Worm (Caenorhabditis elegans) whole organism, L1 larva: ENCODE measurements around the gene cutl-5.

Experiments
- C16A3.4 ChIP-seq: fragments of 150-350 bp; optimal IDR thresholded peaks from 2 replicates; lab custom pipeline; 2014; ENCODE audit warnings: missing biosample characterization, missing genetic modification characterization
- F16B12.6 ChIP-seq: fragments of 150-350 bp; optimal IDR thresholded peaks from 2 replicates; lab custom pipeline; 2014; ENCODE audit warnings: missing biosample characterization, missing genetic modification characterization
- aha-1 ChIP-seq: fragments of 150-350 bp; optimal IDR thresholded peaks from 2 replicates; lab custom pipeline; 2014; ENCODE audit warnings: missing biosample characterization, missing genetic modification characterization
- ceh-8 ChIP-seq: fragments of 200-800 bp; sonication (Bioruptor generic); optimal IDR thresholded peaks from 2 replicates; lab custom pipeline; 2018; ENCODE audit warnings: mild to moderate bottlenecking, missing genetic modification characterization, moderate library complexity, missing compliant biosample characterization
- dpl-1 ChIP-seq, 3 experiments: fragments of 150-350 bp in 2 of 3; sonication (generic microtip) in 1 of 3; optimal IDR thresholded peaks; 2 replicates each; lab custom pipeline; 2014 to 2017; ENCODE audit warnings: missing biosample characterization in 3 of 3, missing genetic modification characterization in 3 of 3, missing genetic modification reagents in 3 of 3
- dsc-1 ChIP-seq: sonication (generic microtip); optimal IDR thresholded peaks from 2 replicates; lab custom pipeline; 2016; ENCODE audit warnings: mild to moderate bottlenecking, missing genetic modification characterization, missing compliant biosample characterization
- efl-1 ChIP-seq, 4 experiments: fragments of 150-350 bp; optimal IDR thresholded peaks in 3 of 4; peaks in 1 of 4; 1 replicate in 1 of 4; 2 replicates in 3 of 4; lab custom pipeline; 2014; ENCODE audit warnings: missing biosample characterization in 2 of 4, missing genetic modification characterization in 2 of 4, missing genetic modification reagents in 2 of 4
- egl-13 ChIP-seq: sonication (generic microtip); optimal IDR thresholded peaks from 2 replicates; lab custom pipeline; 2016; ENCODE audit warnings: missing genotype, missing genetic modification reagents, missing genetic modification characterization, missing compliant biosample characterization
- elt-2 ChIP-seq: sonication (generic microtip); optimal IDR thresholded peaks from 2 replicates; lab custom pipeline; 2016; ENCODE audit warnings: missing genetic modification characterization, mild to moderate bottlenecking, inconsistent platforms, missing compliant biosample characterization, missing genetic modification reagents
- hlh-17 ChIP-seq: fragments of 200-800 bp; sonication (Bioruptor generic); optimal IDR thresholded peaks from 2 replicates; lab custom pipeline; 2018; ENCODE audit warnings: missing genetic modification characterization, mild to moderate bottlenecking, missing compliant biosample characterization, moderate library complexity, borderline replicate concordance
- hpl-2 ChIP-seq: fragments of 150-350 bp; optimal IDR thresholded peaks from 2 replicates; lab custom pipeline; 2014; ENCODE audit warnings: missing biosample characterization, missing genetic modification reagents, missing genetic modification characterization
- irx-1 ChIP-seq: sonication (generic microtip); optimal IDR thresholded peaks from 2 replicates; lab custom pipeline; 2016; ENCODE audit warnings: missing genetic modification characterization, missing compliant biosample characterization
- lin-13 ChIP-seq: fragments of 150-350 bp; optimal IDR thresholded peaks from 2 replicates; lab custom pipeline; 2014; ENCODE audit warnings: missing biosample characterization, missing genetic modification reagents, missing genetic modification characterization
- lin-14 ChIP-seq: fragments of 200-800 bp; sonication (Bioruptor generic); optimal IDR thresholded peaks from 2 replicates; lab custom pipeline; 2018; ENCODE audit warnings: mild to moderate bottlenecking, missing genetic modification characterization, moderate library complexity, missing compliant biosample characterization
- lin-15B ChIP-seq: fragments of 150-350 bp; sonication (generic microtip); optimal IDR thresholded peaks from 3 replicates; lab custom pipeline; 2014; ENCODE audit warnings: missing biosample characterization, missing genetic modification characterization
- lin-35 ChIP-seq, 2 experiments: fragments of 150-350 bp; optimal IDR thresholded peaks; 2 replicates each; lab custom pipeline; 2014; ENCODE audit warnings: missing biosample characterization in 2 of 2, missing genetic modification characterization in 2 of 2, missing genetic modification reagents in 2 of 2
- lsy-2 ChIP-seq, 2 experiments: fragments of 150-350 bp; optimal IDR thresholded peaks; 2 replicates each; lab custom pipeline; 2014; ENCODE audit warnings: missing biosample characterization in 2 of 2, missing genetic modification characterization in 2 of 2
- mab-9 ChIP-seq: fragments of 200-800 bp; sonication (Bioruptor generic); IDR thresholded peaks from 2 replicates; pipeline ENCODE4 v1.3.6; 2022; ENCODE audit warnings: missing genetic modification reagents, missing genetic modification characterization, missing compliant biosample characterization
- mdl-1 ChIP-seq, 2 experiments: fragments of 150-350 bp; optimal IDR thresholded peaks; 2 replicates each; lab custom pipeline; 2014 to 2017; ENCODE audit warnings: missing biosample characterization in 2 of 2, missing genetic modification characterization in 2 of 2, inconsistent platforms in 1 of 2
- mep-1 ChIP-seq: fragments of 150-350 bp; optimal IDR thresholded peaks from 2 replicates; lab custom pipeline; 2014; ENCODE audit warnings: missing biosample characterization, missing genetic modification characterization
- nhr-11 ChIP-seq: fragments of 150-350 bp; optimal IDR thresholded peaks from 2 replicates; lab custom pipeline; 2014; ENCODE audit warnings: missing biosample characterization, missing genetic modification characterization
- nhr-19 ChIP-seq: fragments of 200-800 bp; sonication (Bioruptor generic); conservative IDR thresholded peaks from 2 replicates; pipeline ENCODE4 v1.3.6; 2022; ENCODE audit warnings: missing genetic modification characterization, missing compliant biosample characterization
- nhr-20 ChIP-seq: sonication (generic microtip); optimal IDR thresholded peaks from 2 replicates; lab custom pipeline; 2016; ENCODE audit warnings: mild to moderate bottlenecking, missing genetic modification characterization, missing compliant biosample characterization
- nhr-28 ChIP-seq: fragments of 150-350 bp; optimal IDR thresholded peaks from 2 replicates; lab custom pipeline; 2014; ENCODE audit warnings: missing biosample characterization, missing genetic modification characterization
- nhr-47 ChIP-seq: sonication (generic microtip); optimal IDR thresholded peaks from 2 replicates; lab custom pipeline; 2016; ENCODE audit warnings: mild to moderate bottlenecking, missing genetic modification characterization, moderate library complexity, missing compliant biosample characterization
- nhr-71 ChIP-seq: sonication (generic microtip); optimal IDR thresholded peaks from 2 replicates; lab custom pipeline; 2016; ENCODE audit warnings: mild to moderate bottlenecking, missing genetic modification characterization, moderate library complexity, missing compliant biosample characterization
- nhr-85 ChIP-seq: sonication (generic microtip); peaks from one replicate; lab custom pipeline; 2016; ENCODE audit warnings: missing genetic modification characterization, inconsistent platforms, missing compliant biosample characterization
- pax-3 ChIP-seq: fragments of 200-800 bp; sonication (Bioruptor generic); optimal IDR thresholded peaks from 2 replicates; lab custom pipeline; 2018; ENCODE audit warnings: mild to moderate bottlenecking, missing genetic modification characterization, moderate library complexity, missing compliant biosample characterization
- pqm-1 ChIP-seq: sonication (generic microtip); optimal IDR thresholded peaks from 3 replicates; lab custom pipeline; 2017; ENCODE audit warnings: missing biosample characterization, missing genetic modification characterization
- rnt-1 ChIP-seq: sonication (generic microtip); optimal IDR thresholded peaks from 2 replicates; lab custom pipeline; 2016; ENCODE audit warnings: mild to moderate bottlenecking, missing genetic modification characterization, moderate library complexity, missing compliant biosample characterization
- snpc-4 ChIP-seq: fragments of 150-350 bp; optimal IDR thresholded peaks from 2 replicates; lab custom pipeline; 2014; ENCODE audit warnings: missing biosample characterization, missing genetic modification characterization
- snu-23 ChIP-seq: sonication (generic microtip); optimal IDR thresholded peaks from 2 replicates; lab custom pipeline; 2016; ENCODE audit warnings: missing genetic modification characterization, missing compliant biosample characterization
- sox-4 ChIP-seq: sonication (generic microtip); optimal IDR thresholded peaks from 2 replicates; lab custom pipeline; 2016; ENCODE audit warnings: missing genetic modification characterization, missing compliant biosample characterization
- swsn-7 ChIP-seq: sonication (generic microtip); optimal IDR thresholded peaks from 2 replicates; lab custom pipeline; 2016; ENCODE audit warnings: missing genetic modification characterization, missing compliant biosample characterization
- unc-30 ChIP-seq: sonication (generic microtip); optimal IDR thresholded peaks from 2 replicates; lab custom pipeline; 2017; ENCODE audit warnings: missing biosample characterization, missing genetic modification characterization
- unc-62 ChIP-seq: fragments of 150-350 bp; optimal IDR thresholded peaks from 2 replicates; lab custom pipeline; 2014; ENCODE audit warnings: missing biosample characterization, missing genetic modification reagents, missing genetic modification characterization
- unc-86 ChIP-seq: sonication (generic microtip); optimal IDR thresholded peaks from 2 replicates; lab custom pipeline; 2016; ENCODE audit warnings: missing genetic modification characterization, missing compliant biosample characterization
- unc-98 ChIP-seq: fragments of 200-800 bp; sonication (Bioruptor generic); IDR thresholded peaks from 2 replicates; pipeline ENCODE4 v1.3.6; 2022; ENCODE audit warnings: missing genetic modification characterization, missing compliant biosample characterization
- xbp-1 ChIP-seq: sonication (generic microtip); optimal IDR thresholded peaks from 2 replicates; lab custom pipeline; 2016; ENCODE audit warnings: missing genetic modification characterization, missing compliant biosample characterization

cutl-5 gene

ce11 chrII:7148099-7148498, 32.4 kb upstream of the cutl-5 start, which contains the start of gene T07F8.1 (continued):
- no peak for TF ChIP-seq mdl-1 (tag; optimal IDR thresholded peaks at IDR 0.05; lab: Kevin White, UChicago)
- TF ChIP-seq unc-98 (GFP tag; lab: Robert Waterston, UW), result no peak

ce11 chrII:7147550-7147949, 31.8 kb upstream of the cutl-5 start:
- peak; percentile 11 for TF ChIP-seq irx-1 (tag; lab: Kevin White, UChicago)
- no peak for TF ChIP-seq mab-9 (GFP tag; lab: Robert Waterston, UW)
- no peak for TF ChIP-seq pqm-1
- TF ChIP-seq elt-2 (tag; lab: Kevin White, UChicago), result no peak
- no peak for TF ChIP-seq C16A3.4 (tag; lab: Kevin White, UChicago)
- peak; percentile 14 for TF ChIP-seq snpc-4 (tag; lab: Kevin White, UChicago)
- TF ChIP-seq F16B12.6, result peak; percentile 62
- peak; percentile 67 for TF ChIP-seq nhr-85
- TF ChIP-seq dsc-1, result peak; percentile 51
- no peak for TF ChIP-seq nhr-28 (tag; lab: Kevin White, UChicago)
- peak; percentile 23 for TF ChIP-seq swsn-7
- TF ChIP-seq aha-1 (tag; lab: Kevin White, UChicago), result no peak
- peak; percentile 63 for TF ChIP-seq nhr-71 (tag; lab: Kevin White, UChicago)
- peak in 1 of 2 experiments; percentile 82 for TF ChIP-seq lin-35 (GFP tag; optimal IDR thresholded peaks at IDR 0.05; lab: Kevin White, UChicago)
- TF ChIP-seq dpl-1 (GFP tag; optimal IDR thresholded peaks at IDR 0.05; lab: Kevin White, UChicago), result peak; percentile 42 to 67 (median 65)
- TF ChIP-seq unc-62, result no peak
- peak; percentile 30; the same call in 1 of the 2 replicates for TF ChIP-seq nhr-19 (GFP tag; lab: Robert Waterston, UW)
- peak; percentile 5 for TF ChIP-seq lin-15B (tag; lab: Kevin White, UChicago)
- peak; percentile 48 for TF ChIP-seq snu-23 (GFP tag; lab: Kevin White, UChicago)
- peak; percentile 5 for TF ChIP-seq egl-13 (tag; lab: Kevin White, UChicago)
- no peak for TF ChIP-seq lin-13 (GFP tag; lab: Kevin White, UChicago)
- peak; percentile 19 for TF ChIP-seq xbp-1 (tag; lab: Kevin White, UChicago)
- peak; percentile 75 to 86 for TF ChIP-seq lsy-2 (tag; optimal IDR thresholded peaks at IDR 0.05; lab: Kevin White, UChicago)
- TF ChIP-seq nhr-20 (tag; lab: Kevin White, UChicago), result peak; percentile 56
- TF ChIP-seq hpl-2 (GFP tag; lab: Kevin White, UChicago), result peak; percentile 82
- peak; percentile 55 for TF ChIP-seq nhr-47 (tag; lab: Kevin White, UChicago)
- peak; percentile 50 for TF ChIP-seq lin-14 (GFP tag; lab: Kevin White, UChicago)
- TF ChIP-seq efl-1 (optimal IDR thresholded peaks at IDR 0.05; lab: Kevin White, UChicago), result peak; percentile 74 to 93
- TF ChIP-seq efl-1 (GFP tag; optimal IDR thresholded peaks at IDR 0.05 in 1 of 2; lab: Kevin White, UChicago), result peak; percentile 75 to 93
- peak; percentile 22 for TF ChIP-seq mep-1

- TF ChIP-seq ceh-8 (GFP tag; lab: Kevin White, UChicago) (peak; percentile 8), nhr-47 (tag; lab: Kevin White, UChicago) (peak; percentile 30), unc-30 (tag; lab: Kevin White, UChicago) (no peak), unc-86 (tag; lab: Kevin White, UChicago) (no peak), pax-3 (tag; lab: Kevin White, UChicago) (peak; percentile 73), dsc-1 (peak; percentile 99), efl-1 (optimal IDR thresholded peaks at IDR 0.05; lab: Kevin White, UChicago) (no peak), efl-1 (GFP tag; optimal IDR thresholded peaks at IDR 0.05 in 1 of 2; lab: Kevin White, UChicago) (peak in 1 of 2 experiments; percentile 67), rnt-1 (tag; lab: Kevin White, UChicago) (no peak), lin-15B (tag; lab: Kevin White, UChicago) (no peak), sox-4 (tag; lab: Kevin White, UChicago) (peak; percentile 17), snu-23 (GFP tag; lab: Kevin White, UChicago) (no peak), hlh-17 (GFP tag; lab: Kevin White, UChicago) (no peak), nhr-11 (tag; lab: Kevin White, UChicago) (no peak)
Observed at ce11 chrII:7146240-7146639, 30.5 kb upstream of the cutl-5 start.
